Fruit fly (Drosophila melanogaster) whole organism, embryonic: ENCODE measurements around the gene p-cup.

Experiments
- CG10431 ChIP-seq: fragments of 200-800 bp; sonication (Bioruptor generic); optimal IDR thresholded peaks from 3 replicates; lab custom pipeline; 2018; ENCODE audit warnings: missing biosample characterization, mild to moderate bottlenecking, missing genetic modification characterization
- CG11247 ChIP-seq: fragments of 200-800 bp; sonication (Bioruptor generic); IDR thresholded peaks from 2 replicates; pipeline ENCODE4 v1.3.6; 2022; ENCODE audit warnings: missing biosample characterization, missing genetic modification characterization
- CG13296 ChIP-seq: fragments of 200-800 bp; sonication (Bioruptor generic); optimal IDR thresholded peaks from 3 replicates; lab custom pipeline; 2018; ENCODE audit warnings: missing biosample characterization, mild to moderate bottlenecking, missing genetic modification characterization
- CG14860 ChIP-seq: fragments of 200-800 bp; sonication (Bioruptor generic); IDR thresholded peaks from 3 replicates; pipeline ENCODE4 v1.3.6; 2022; ENCODE audit warnings: missing biosample characterization, missing genetic modification characterization; ENCODE audit not compliant: partially characterized antibody
- CG15269 ChIP-seq: fragments of 200-800 bp; sonication (Bioruptor generic); optimal IDR thresholded peaks from 2 replicates; lab custom pipeline; 2018; ENCODE audit warnings: missing biosample characterization, mild to moderate bottlenecking, missing genetic modification characterization, moderate library complexity
- CG17568 ChIP-seq: fragments of 200-800 bp; sonication (Bioruptor generic); optimal IDR thresholded peaks from 2 replicates; lab custom pipeline; 2018; ENCODE audit warnings: missing biosample characterization, mild to moderate bottlenecking, missing genetic modification characterization, moderate library complexity
- CG2199 ChIP-seq: fragments of 200-800 bp; sonication (Bioruptor generic); IDR thresholded peaks from 3 replicates; pipeline ENCODE4 v1.3.6; 2022; ENCODE audit warnings: missing biosample characterization, missing genetic modification characterization
- CG2875 ChIP-seq: fragments of 200-800 bp; sonication (Bioruptor generic); optimal IDR thresholded peaks from 2 replicates; lab custom pipeline; 2017; ENCODE audit warnings: missing biosample characterization, mild to moderate bottlenecking, missing genetic modification characterization, missing genetic modification reagents
- CG3065 ChIP-seq: fragments of 200-800 bp; sonication (Bioruptor generic); optimal IDR thresholded peaks from 2 replicates; lab custom pipeline; 2016; ENCODE audit warnings: missing biosample characterization, missing genetic modification characterization
- CG32767 ChIP-seq: fragments of 200-800 bp; sonication (Bioruptor generic); IDR thresholded peaks from 2 replicates; pipeline ENCODE4 v1.3.6; 2022; ENCODE audit warnings: missing biosample characterization, missing genetic modification characterization
- CG42726 ChIP-seq: fragments of 200-800 bp; sonication (Bioruptor generic); IDR thresholded peaks from 2 replicates; pipeline ENCODE4 v1.3.6; 2022; ENCODE audit warnings: missing biosample characterization, missing genetic modification characterization; ENCODE audit not compliant: partially characterized antibody
- CG6175 ChIP-seq: fragments of 200-800 bp; sonication (Bioruptor generic); IDR thresholded peaks from 3 replicates; pipeline ENCODE4 v1.3.6; 2022; ENCODE audit warnings: missing biosample characterization, missing genetic modification characterization
- CG8765 ChIP-seq: fragments of 200-800 bp; sonication (Bioruptor generic); IDR thresholded peaks from 2 replicates; pipeline ENCODE4 v1.3.6; 2022; ENCODE audit warnings: missing biosample characterization, missing genetic modification characterization
- CG9437 ChIP-seq: fragments of 200-800 bp; sonication (Bioruptor generic); optimal IDR thresholded peaks from 2 replicates; lab custom pipeline; 2018; ENCODE audit warnings: missing biosample characterization, mild to moderate bottlenecking, missing genetic modification characterization
- CG9932 ChIP-seq: fragments of 200-800 bp; sonication (Bioruptor generic); IDR thresholded peaks from 2 replicates; pipeline ENCODE4 v1.3.6; 2022; ENCODE audit warnings: missing biosample characterization, missing genetic modification characterization
- Dek ChIP-seq: fragments of 200-800 bp; sonication (Bioruptor generic); optimal IDR thresholded peaks from 3 replicates; lab custom pipeline; 2019; ENCODE audit warnings: missing biosample characterization, mild to moderate bottlenecking, missing genetic modification characterization, moderate library complexity
- Fer1 ChIP-seq: fragments of 200-800 bp; sonication (Bioruptor generic); optimal IDR thresholded peaks from 2 replicates; lab custom pipeline; 2017; ENCODE audit warnings: missing biosample characterization, mild to moderate bottlenecking, missing genetic modification characterization
- HLHmδ ChIP-seq: fragments of 200-800 bp; sonication (Bioruptor generic); optimal IDR thresholded peaks from 2 replicates; lab custom pipeline; 2018; ENCODE audit warnings: missing biosample characterization, mild to moderate bottlenecking, missing genetic modification characterization, moderate library complexity
- Hand ChIP-seq: fragments of 200-800 bp; sonication (Bioruptor generic); optimal IDR thresholded peaks from 2 replicates; lab custom pipeline; 2017; ENCODE audit warnings: mild to moderate bottlenecking, missing biosample characterization, missing genetic modification reagents, missing genetic modification characterization
- Kr ChIP-seq: fragments of 200-800 bp; sonication (Bioruptor generic); optimal IDR thresholded peaks from 2 replicates; lab custom pipeline; 2017; ENCODE audit warnings: missing biosample characterization, mild to moderate bottlenecking, missing genetic modification characterization
- NC2α ChIP-seq: fragments of 200-800 bp; sonication (Bioruptor generic); optimal IDR thresholded peaks from 2 replicates; lab custom pipeline; 2016; ENCODE audit warnings: missing biosample characterization, missing genetic modification characterization
- Pdp1 ChIP-seq, 2 experiments: fragments of 200-800 bp; sonication (Bioruptor generic); optimal IDR thresholded peaks; 3 replicates each; lab custom pipeline; 2016; ENCODE audit warnings: missing biosample characterization in 2 of 2, missing genetic modification characterization in 2 of 2, mild to moderate bottlenecking in 1 of 2, moderate library complexity in 1 of 2
- Ptx1 ChIP-seq: fragments of 200-800 bp; sonication (Bioruptor generic); IDR thresholded peaks from 2 replicates; pipeline ENCODE4 v1.3.6; 2022; ENCODE audit warnings: missing biosample characterization, missing genetic modification characterization
- Spps ChIP-seq: fragments of 200-800 bp; sonication (Bioruptor generic); optimal IDR thresholded peaks from 2 replicates; lab custom pipeline; 2018; ENCODE audit warnings: missing biosample characterization, mild to moderate bottlenecking, missing genetic modification characterization
- Vsx1 ChIP-seq: fragments of 200-800 bp; sonication (Bioruptor generic); optimal IDR thresholded peaks from 2 replicates; lab custom pipeline; 2017; ENCODE audit warnings: missing biosample characterization, mild to moderate bottlenecking, missing genetic modification characterization, missing genetic modification reagents
- YL-1 ChIP-seq: fragments of 200-800 bp; sonication (Bioruptor generic); optimal IDR thresholded peaks from 3 replicates; lab custom pipeline; 2017; ENCODE audit warnings: missing biosample characterization, mild to moderate bottlenecking, missing genetic modification characterization
- bab2 ChIP-seq: fragments of 200-800 bp; sonication (Bioruptor generic); optimal IDR thresholded peaks from 2 replicates; lab custom pipeline; 2016; ENCODE audit warnings: missing biosample characterization, missing genetic modification characterization
- dmrt99B ChIP-seq: fragments of 200-800 bp; sonication (Bioruptor generic); optimal IDR thresholded peaks from 2 replicates; lab custom pipeline; 2018; ENCODE audit warnings: missing biosample characterization, mild to moderate bottlenecking, missing genetic modification characterization, moderate library complexity
- exex ChIP-seq: fragments of 200-800 bp; sonication (Bioruptor generic); optimal IDR thresholded peaks from 4 replicates; lab custom pipeline; 2018; ENCODE audit warnings: missing biosample characterization, mild to moderate bottlenecking, missing genetic modification characterization, moderate library complexity
- fd96Cb ChIP-seq: fragments of 200-800 bp; sonication (Bioruptor generic); optimal IDR thresholded peaks from 2 replicates; lab custom pipeline; 2018; ENCODE audit warnings: missing biosample characterization, mild to moderate bottlenecking, missing genetic modification characterization, moderate library complexity
- fu2 ChIP-seq: fragments of 200-800 bp; sonication (Bioruptor generic); optimal IDR thresholded peaks from 2 replicates; lab custom pipeline; 2016; ENCODE audit warnings: missing biosample characterization, missing genetic modification characterization
- luna ChIP-seq: fragments of 200-800 bp; sonication (Bioruptor generic); optimal IDR thresholded peaks from 2 replicates; lab custom pipeline; 2016; ENCODE audit warnings: missing biosample characterization, missing genetic modification characterization
- nerfin-2 ChIP-seq: fragments of 200-800 bp; sonication (Bioruptor generic); IDR thresholded peaks from 2 replicates; pipeline ENCODE4 v1.3.6; 2022; ENCODE audit warnings: missing biosample characterization, missing genetic modification characterization; ENCODE audit not compliant: partially characterized antibody
- nmo ChIP-seq: fragments of 200-800 bp; sonication (Bioruptor generic); optimal IDR thresholded peaks from 2 replicates; lab custom pipeline; 2018; ENCODE audit warnings: missing biosample characterization, mild to moderate bottlenecking, missing genetic modification characterization, moderate library complexity
- prd ChIP-seq, 3 experiments: fragments of >200 bp in 2 of 3; fragments of 200-800 bp in 1 of 3; sonication (Bioruptor generic) in 1 of 3; optimal IDR thresholded peaks in 2 of 3; IDR thresholded peaks in 1 of 3; 2 replicates in 2 of 3; 3 replicates in 1 of 3; pipeline versions ENCODE4 v1.3.6 to Lab custom; 2017 to 2022; ENCODE audit warnings: missing biosample characterization in 1 of 3, missing genetic modification characterization in 1 of 3
- stc ChIP-seq: fragments of 200-800 bp; sonication (Bioruptor generic); IDR thresholded peaks from 2 replicates; pipeline ENCODE4 v1.3.6; 2022; ENCODE audit warnings: missing biosample characterization, missing genetic modification characterization
- tll ChIP-seq, 2 experiments: fragments of 200-800 bp in 1 of 2; fragments of >200 bp in 1 of 2; sonication (Bioruptor generic) in 1 of 2; optimal IDR thresholded peaks; 2 replicates each; lab custom pipeline; 2017 to 2019; ENCODE audit warnings: missing biosample characterization in 2 of 2, missing genetic modification characterization in 2 of 2, mild to moderate bottlenecking in 1 of 2, moderate library complexity in 1 of 2
- usp ChIP-seq: fragments of >200 bp; optimal IDR thresholded peaks from 2 replicates; lab custom pipeline; 2017; ENCODE audit warnings: missing biosample characterization, missing genetic modification characterization

p-cup gene

DNA sequence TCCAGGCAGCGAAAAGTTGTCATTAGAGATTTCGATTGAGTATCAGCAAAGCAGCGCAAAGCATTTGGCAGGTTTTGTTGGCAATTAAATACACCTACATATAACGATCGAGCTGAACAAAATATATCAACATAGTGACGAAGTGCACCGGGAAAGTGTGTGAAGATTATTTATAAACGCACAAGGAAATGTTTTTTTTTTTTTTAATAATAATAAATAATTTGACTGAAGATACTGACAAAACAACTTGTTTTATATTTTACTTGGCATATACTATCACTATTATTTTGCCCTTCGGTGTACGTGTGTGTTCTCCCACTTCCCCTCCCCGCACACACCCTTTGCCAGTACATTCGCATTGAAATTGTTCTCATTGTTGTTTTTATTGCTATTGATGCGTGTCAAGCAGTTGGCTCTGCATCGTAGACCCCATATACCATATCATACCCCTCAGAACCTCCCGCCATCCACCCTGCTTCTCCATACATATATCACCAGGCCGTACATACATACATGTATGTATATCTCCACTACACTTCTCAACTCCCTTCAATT, 46.7 kb upstream of the p-cup start (continued):
- TF ChIP-seq Dek (no peak), nmo (GFP tag; lab: Kevin White, UChicago) (peak; percentile 5), Kr (GFP tag; lab: Kevin White, UChicago) (no peak), Fer1 (GFP tag; lab: Kevin White, UChicago) (peak; percentile 19), luna (GFP tag; lab: Kevin White, UChicago) (no peak), tll (GFP tag; optimal IDR thresholded peaks at IDR 0.05; lab: Kevin White, UChicago) (no peak), CG13296 (GFP tag; lab: Kevin White, UChicago) (no peak), CG10431 (GFP tag; lab: Kevin White, UChicago) (no peak), prd (optimal IDR thresholded peaks at IDR 0.05; lab: Kevin White, UChicago) (no peak), prd (GFP tag; IDR thresholded peaks at IDR 0.05; lab: Robert Waterston, UW) (peak; percentile 41; the same call in 1 of the 3 replicates), CG8765 (GFP tag; lab: Robert Waterston, UW) (no peak), Pdp1 (GFP tag; optimal IDR thresholded peaks at IDR 0.05; lab: Kevin White, UChicago) (no peak), CG9932 (no peak), bab2 (no peak), fd96Cb (tag; lab: Kevin White, UChicago) (peak; percentile 4), CG2875 (GFP tag; lab: Kevin White, UChicago) (no peak), CG15269 (tag; lab: Kevin White, UChicago) (no peak), stc (GFP tag; lab: Robert Waterston, UW) (no peak), Ptx1 (GFP tag; lab: Robert Waterston, UW) (peak; percentile 40), Vsx1 (GFP tag; lab: Kevin White, UChicago) (no peak), CG42726 (no peak), Spps (tag; lab: Kevin White, UChicago) (no peak), YL-1 (GFP tag; lab: Kevin White, UChicago) (no peak), CG14860 (GFP tag; lab: Robert Waterston, UW) (no peak), dmrt99B (tag; lab: Kevin White, UChicago) (peak; percentile 12), nerfin-2 (GFP tag; lab: Robert Waterston, UW) (no peak), CG3065 (GFP tag; lab: Kevin White, UChicago) (no peak), CG11247 (GFP tag; lab: Robert Waterston, UW) (no peak), exex (tag; lab: Kevin White, UChicago) (no peak), NC2α (GFP tag; lab: Kevin White, UChicago) (no peak), CG2199 (GFP tag; lab: Robert Waterston, UW) (no peak), Hand (GFP tag; lab: Kevin White, UChicago) (no peak), HLHmδ (GFP tag; lab: Kevin White, UChicago) (no peak), CG9437 (no peak), CG17568 (GFP tag; lab: Kevin White, UChicago) (no peak), CG32767 (GFP tag; lab: Robert Waterston, UW) (no peak), usp (GFP tag; lab: Kevin White, UChicago) (no peak), CG6175 (GFP tag; lab: Robert Waterston, UW) (no peak), fu2 (GFP tag; lab: Kevin White, UChicago) (no peak)
